Worm (Caenorhabditis elegans) whole organism, late embryonic: ENCODE data around the gene cyp-31A3.

Experiments used
- C08G9.2 ChIP-seq: sonication (generic microtip); optimal IDR thresholded peaks from 2 replicates; lab custom pipeline; 2016; ENCODE audit warnings: mild to moderate bottlenecking, missing genetic modification characterization, moderate library complexity, missing compliant biosample characterization
- F13H6.1 ChIP-seq: sonication (generic microtip); optimal IDR thresholded peaks from 2 replicates; lab custom pipeline; 2016; ENCODE audit warnings: missing genetic modification characterization, missing compliant biosample characterization
- Y22D7AL.16 ChIP-seq: sonication (generic microtip); optimal IDR thresholded peaks from 2 replicates; lab custom pipeline; 2016; ENCODE audit warnings: missing genetic modification characterization, missing compliant biosample characterization
- ceh-14 ChIP-seq: sonication (generic microtip); optimal IDR thresholded peaks from 2 replicates; lab custom pipeline; 2016; ENCODE audit warnings: missing genotype, missing genetic modification characterization, missing compliant biosample characterization
- ceh-2 ChIP-seq: sonication (generic microtip); optimal IDR thresholded peaks from 2 replicates; lab custom pipeline; 2016; ENCODE audit warnings: missing genotype, missing genetic modification characterization, missing compliant biosample characterization
- ceh-22 ChIP-seq: sonication (generic microtip); optimal IDR thresholded peaks from 2 replicates; lab custom pipeline; 2017; ENCODE audit warnings: missing biosample characterization, missing genetic modification characterization
- ceh-24 ChIP-seq: sonication (generic microtip); optimal IDR thresholded peaks from 2 replicates; lab custom pipeline; 2016; ENCODE audit warnings: mild to moderate bottlenecking, missing genetic modification characterization, missing compliant biosample characterization
- fkh-6 ChIP-seq: sonication (generic microtip); optimal IDR thresholded peaks from 2 replicates; lab custom pipeline; 2016; ENCODE audit warnings: missing genetic modification characterization, missing compliant biosample characterization
- gmeb-2 ChIP-seq: sonication (generic microtip); optimal IDR thresholded peaks from 2 replicates; lab custom pipeline; 2016; ENCODE audit warnings: missing genetic modification characterization, inconsistent platforms, missing compliant biosample characterization
- hlh-30 ChIP-seq: sonication (generic microtip); optimal IDR thresholded peaks from 2 replicates; lab custom pipeline; 2017; ENCODE audit warnings: antibody characterized with exemption, missing genetic modification characterization, missing compliant biosample characterization; ENCODE audit not compliant: insufficient read depth
- hlh-8 ChIP-seq: sonication (generic microtip); optimal IDR thresholded peaks from 2 replicates; lab custom pipeline; 2016; ENCODE audit warnings: missing genotype, missing genetic modification characterization, missing compliant biosample characterization
- lin-11 ChIP-seq: fragments of 200-800 bp; sonication (Bioruptor generic); optimal IDR thresholded peaks from 2 replicates; lab custom pipeline; 2018; ENCODE audit warnings: mild to moderate bottlenecking, missing genetic modification characterization, missing compliant biosample characterization
- nhr-232 ChIP-seq: sonication (generic microtip); optimal IDR thresholded peaks from 2 replicates; lab custom pipeline; 2016; ENCODE audit warnings: missing genetic modification characterization, missing compliant biosample characterization
- pax-1 ChIP-seq: fragments of 150-350 bp; optimal IDR thresholded peaks from 2 replicates; lab custom pipeline; 2014; ENCODE audit warnings: missing biosample characterization, missing genetic modification characterization
- ref-2 ChIP-seq: sonication (generic microtip); optimal IDR thresholded peaks from 2 replicates; lab custom pipeline; 2016; ENCODE audit warnings: missing genetic modification characterization, missing compliant biosample characterization
- rnt-1 ChIP-seq: sonication (generic microtip); optimal IDR thresholded peaks from 2 replicates; lab custom pipeline; 2016; ENCODE audit warnings: missing genetic modification characterization, missing compliant biosample characterization
- sox-4 ChIP-seq: sonication (generic microtip); optimal IDR thresholded peaks from 2 replicates; lab custom pipeline; 2017; ENCODE audit warnings: mild to moderate bottlenecking, missing genetic modification characterization, inconsistent platforms, missing compliant biosample characterization
- syd-9 ChIP-seq: sonication (generic microtip); optimal IDR thresholded peaks from 2 replicates; lab custom pipeline; 2016; ENCODE audit warnings: mild to moderate bottlenecking, missing genetic modification characterization, moderate library complexity, missing compliant biosample characterization
- tbx-7 ChIP-seq: sonication (generic microtip); optimal IDR thresholded peaks from 2 replicates; lab custom pipeline; 2016; ENCODE audit warnings: missing genotype, missing genetic modification characterization, missing compliant biosample characterization

Gene cyp-31A3

ce11 chrIV:4811863-4812262 is 51.0 kb downstream of the cyp-31A3 start, which contains the start of gene srw-95:
Gene srw-95, plus strand, starts transcription at chrIV:4812075.
- no peak for TF ChIP-seq ceh-22 (tag; lab: Kevin White, UChicago)
- TF ChIP-seq fkh-6 (tag; lab: Kevin White, UChicago), result no peak
- TF ChIP-seq C08G9.2 (tag; lab: Kevin White, UChicago), result no peak
- no peak for TF ChIP-seq tbx-7 (tag; lab: Kevin White, UChicago)
- TF ChIP-seq ceh-14, result no peak
- TF ChIP-seq rnt-1 (tag; lab: Kevin White, UChicago), result no peak
- TF ChIP-seq gmeb-2 (tag; lab: Kevin White, UChicago), result no peak
- TF ChIP-seq nhr-232 (tag; lab: Kevin White, UChicago), result no peak
- TF ChIP-seq pax-1 (tag; lab: Kevin White, UChicago), result no peak
- TF ChIP-seq Y22D7AL.16, result no peak
- TF ChIP-seq hlh-30 (tag; lab: Kevin White, UChicago), result no peak
- TF ChIP-seq syd-9 (tag; lab: Kevin White, UChicago), result no peak
- no peak for TF ChIP-seq ceh-24 (tag; lab: Kevin White, UChicago)
- no peak for TF ChIP-seq hlh-8 (tag; lab: Kevin White, UChicago)
- TF ChIP-seq lin-11 (tag; lab: Kevin White, UChicago), result no peak
- no peak for TF ChIP-seq ref-2
- TF ChIP-seq sox-4 (tag; lab: Kevin White, UChicago), result no peak
- TF ChIP-seq F13H6.1 (tag; lab: Kevin White, UChicago), result no peak
- no peak for TF ChIP-seq ceh-2 (tag; lab: Kevin White, UChicago)
